Worm (Caenorhabditis elegans): Measurements from ENCODE around the gene zig-5.

DNA sequence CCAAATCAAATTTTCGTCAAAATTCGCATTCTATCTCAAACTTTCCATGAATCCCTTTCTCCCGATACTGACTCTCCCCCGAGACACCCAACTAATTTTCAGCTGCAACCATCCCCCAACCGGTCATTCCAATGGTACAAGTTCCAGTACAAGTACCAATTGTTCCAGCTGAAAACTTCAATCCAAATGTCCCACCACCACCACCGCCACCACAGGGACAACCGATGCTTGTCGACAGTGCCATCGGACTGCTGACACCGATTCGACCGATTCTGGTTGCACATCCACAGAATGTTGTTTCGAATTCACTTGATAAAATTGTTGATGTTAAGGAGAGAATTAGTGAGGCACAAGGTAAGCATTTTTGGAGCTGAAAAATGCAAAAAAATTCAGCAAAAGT, 7.8 kb downstream of the zig-5 start:
- TF ChIP-seq T22C8.4 (GFP tag; IDR thresholded peaks at IDR 0.05): no peak
- TF ChIP-seq klf-2 (GFP tag; conservative IDR thresholded peaks at IDR 0.05): no peak
- no peak for TF ChIP-seq ztf-23 (GFP tag; IDR thresholded peaks at IDR 0.05)
- no peak for TF ChIP-seq ztf-29 (GFP tag; IDR thresholded peaks at IDR 0.05)
- TF ChIP-seq ref-1 (GFP tag; conservative IDR thresholded peaks at IDR 0.05): no peak
- TF ChIP-seq med-1 (GFP tag; optimal IDR thresholded peaks at IDR 0.05; ENCODE audit: insufficient read depth): no peak
- no peak for TF ChIP-seq flt-1 (GFP tag; IDR thresholded peaks at IDR 0.05)
- no peak for TF ChIP-seq cog-1 (tag; optimal IDR thresholded peaks at IDR 0.05)
- no peak for TF ChIP-seq tab-1 (GFP tag; IDR thresholded peaks at IDR 0.05)
